Fruit fly (Drosophila melanogaster) whole organism, pupa: Measurements from ENCODE around the gene Gba1b.

Experiments used
- CG10348 ChIP-seq: fragments of 200-800 bp; sonication (Bioruptor generic); IDR thresholded peaks from 2 replicates; pipeline ENCODE4 v1.3.6; 2022; ENCODE audit warnings: missing biosample characterization, missing genetic modification characterization
- CG12605 ChIP-seq: fragments of 200-800 bp; sonication (Bioruptor generic); IDR thresholded peaks from 2 replicates; pipeline ENCODE4 v1.3.6; 2022; ENCODE audit warnings: missing biosample characterization, missing genetic modification characterization
- CG13204 ChIP-seq: fragments of 200-800 bp; sonication (Bioruptor generic); optimal IDR thresholded peaks from 2 replicates; lab custom pipeline; 2018; ENCODE audit warnings: missing biosample characterization, mild to moderate bottlenecking, missing genetic modification characterization, moderate library complexity
- CG14655 ChIP-seq: fragments of 200-800 bp; sonication (Bioruptor generic); optimal IDR thresholded peaks from 3 replicates; lab custom pipeline; 2017; ENCODE audit warnings: mild to moderate bottlenecking, missing biosample characterization, missing genetic modification reagents, missing genetic modification characterization
- CG15710 ChIP-seq: fragments of 200-800 bp; sonication (Bioruptor generic); optimal IDR thresholded peaks from 2 replicates; lab custom pipeline; 2018; ENCODE audit warnings: missing biosample characterization, mild to moderate bottlenecking, missing genetic modification characterization, moderate library complexity
- CG17806 ChIP-seq: fragments of 200-800 bp; sonication (Bioruptor generic); optimal IDR thresholded peaks from 2 replicates; lab custom pipeline; 2018; ENCODE audit warnings: missing biosample characterization, mild to moderate bottlenecking, missing genetic modification characterization, moderate library complexity
- CG32121 ChIP-seq: fragments of 200-800 bp; sonication (Bioruptor generic); IDR thresholded peaks from 2 replicates; pipeline ENCODE4 v1.3.6; 2022; ENCODE audit warnings: missing biosample characterization, missing genetic modification characterization
- CG34367 ChIP-seq: fragments of 200-800 bp; sonication (Bioruptor generic); optimal IDR thresholded peaks from 2 replicates; lab custom pipeline; 2018; ENCODE audit warnings: missing biosample characterization, mild to moderate bottlenecking, missing genetic modification characterization
- CG4496 ChIP-seq: fragments of 200-800 bp; sonication (Bioruptor generic); IDR thresholded peaks from 3 replicates; pipeline ENCODE4 v1.3.6; 2022; ENCODE audit warnings: missing biosample characterization, missing genetic modification characterization
- CG8159 ChIP-seq: fragments of 200-800 bp; sonication (Bioruptor generic); optimal IDR thresholded peaks from 3 replicates; lab custom pipeline; 2018; ENCODE audit warnings: missing biosample characterization, mild to moderate bottlenecking, missing genetic modification characterization, moderate library complexity
- CG8301 ChIP-seq: fragments of 200-800 bp; sonication (Bioruptor generic); optimal IDR thresholded peaks from 2 replicates; lab custom pipeline; 2018; ENCODE audit warnings: missing biosample characterization, mild to moderate bottlenecking, missing genetic modification characterization
- CG9948 ChIP-seq: fragments of 200-800 bp; sonication (Bioruptor generic); optimal IDR thresholded peaks from 2 replicates; lab custom pipeline; 2018; ENCODE audit warnings: missing biosample characterization, mild to moderate bottlenecking, missing genetic modification characterization, moderate library complexity
- D1 ChIP-seq: fragments of 200-800 bp; sonication (Bioruptor generic); optimal IDR thresholded peaks from 2 replicates; lab custom pipeline; 2018; ENCODE audit warnings: missing biosample characterization, mild to moderate bottlenecking, missing genetic modification characterization, moderate library complexity
- EcR ChIP-seq: fragments of 200-800 bp; sonication (Bioruptor generic); optimal IDR thresholded peaks from 3 replicates; lab custom pipeline; 2019; ENCODE audit warnings: missing biosample characterization, missing genetic modification characterization, mild to moderate bottlenecking, moderate library complexity, missing genetic modification reagents
- Ets98B ChIP-seq: fragments of 200-800 bp; sonication (Bioruptor generic); IDR thresholded peaks from 2 replicates; pipeline ENCODE4 v1.3.6; 2022; ENCODE audit warnings: missing biosample characterization, missing genetic modification characterization
- Pif1A ChIP-seq: fragments of 200-800 bp; sonication (Bioruptor generic); optimal IDR thresholded peaks from 3 replicates; lab custom pipeline; 2016; ENCODE audit warnings: missing biosample characterization, missing genetic modification characterization
- Pif1B ChIP-seq: fragments of 200-800 bp; sonication (Bioruptor generic); optimal IDR thresholded peaks from 3 replicates; lab custom pipeline; 2016; ENCODE audit warnings: missing biosample characterization, missing genetic modification characterization
- Snoo ChIP-seq: fragments of 200-800 bp; sonication (Bioruptor generic); optimal IDR thresholded peaks from 3 replicates; lab custom pipeline; 2017; ENCODE audit warnings: missing biosample characterization, mild to moderate bottlenecking, missing genetic modification characterization, inconsistent platforms
- fd96Ca ChIP-seq: fragments of 200-800 bp; sonication (Bioruptor generic); IDR thresholded peaks from 3 replicates; pipeline ENCODE4 v1.3.6; 2022; ENCODE audit warnings: missing biosample characterization, missing genetic modification characterization
- gl ChIP-seq: fragments of 200-800 bp; sonication (Bioruptor generic); optimal IDR thresholded peaks from 2 replicates; lab custom pipeline; 2018; ENCODE audit warnings: missing biosample characterization, mild to moderate bottlenecking, missing genetic modification characterization
- rn ChIP-seq: fragments of 200-800 bp; sonication (Bioruptor generic); IDR thresholded peaks from 2 replicates; pipeline ENCODE4 v1.3.6; 2022; ENCODE audit warnings: missing biosample characterization, missing genetic modification characterization

Gene Gba1b

DNA sequence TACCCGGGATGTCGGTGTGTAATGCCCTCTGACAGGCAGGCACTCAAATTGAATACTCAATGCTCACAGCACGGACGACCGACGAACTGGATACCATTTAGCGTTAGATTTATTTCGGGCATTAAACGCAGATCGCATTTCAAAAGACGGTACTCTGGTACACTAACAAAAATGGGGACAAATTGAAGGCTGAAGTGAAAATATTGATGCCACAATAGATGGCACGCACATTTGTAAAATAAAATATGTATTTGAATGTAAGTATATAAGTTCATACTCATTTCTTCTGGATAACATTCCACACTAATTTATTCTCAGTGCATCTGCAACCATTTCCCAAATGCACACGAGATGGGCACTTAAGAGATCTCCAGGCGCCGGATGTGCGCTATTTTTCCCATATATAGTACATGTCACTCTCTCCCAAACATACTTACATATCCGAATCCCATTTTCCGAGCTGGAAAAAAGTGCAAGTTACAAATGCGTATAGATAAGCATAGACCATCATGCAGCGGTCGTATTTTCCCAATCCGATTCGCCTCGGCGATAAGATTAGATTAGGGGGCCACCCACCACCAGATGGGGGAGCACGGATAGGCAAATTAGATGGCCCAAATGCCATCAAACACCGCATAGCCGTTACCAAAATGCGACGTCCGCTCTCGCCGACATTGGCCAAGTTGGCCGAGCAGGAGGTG, 5.1 kb downstream of the Gba1b start, which contains the start of gene CG10301:
TSS of gene CG10301 (plus strand) at position 651 of the 701 bp plus-strand sequence.
- TF ChIP-seq Pif1A (no peak), Pif1B (GFP tag; lab: Kevin White, UChicago) (no peak), CG34367 (no peak), CG8159 (no peak), gl (no peak), CG15710 (tag; lab: Kevin White, UChicago) (no peak), Snoo (no peak), Ets98B (GFP tag; lab: Robert Waterston, UW) (no peak), CG4496 (GFP tag; lab: Robert Waterston, UW) (no peak), CG14655 (GFP tag; lab: Kevin White, UChicago) (no peak), CG8301 (no peak), CG13204 (no peak), CG17806 (tag; lab: Kevin White, UChicago) (no peak), D1 (tag; lab: Kevin White, UChicago) (no peak), fd96Ca (GFP tag; lab: Robert Waterston, UW) (no peak), rn (GFP tag; lab: Robert Waterston, UW) (no peak), EcR (GFP tag; lab: Kevin White, UChicago) (no peak), CG10348 (no peak)

DNA sequence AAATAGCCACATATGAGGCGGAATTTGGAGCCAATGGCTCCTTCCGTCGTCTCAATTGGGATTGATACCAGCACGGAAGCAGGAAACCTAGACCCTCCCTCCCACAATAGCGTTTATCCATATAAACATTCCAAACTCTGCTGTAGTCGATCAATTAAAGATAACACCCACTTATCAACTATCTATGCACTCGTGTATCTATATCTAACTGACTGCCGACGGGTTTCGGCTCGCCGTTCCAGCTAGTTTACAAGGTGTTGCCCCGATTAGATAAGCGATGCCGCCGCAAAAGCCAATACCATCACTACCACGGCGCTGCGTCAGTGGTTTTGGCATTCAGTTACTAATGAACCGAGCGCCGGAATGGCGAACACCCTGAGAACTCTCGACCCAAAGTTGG, 6.6 kb downstream of the Gba1b start, which contains the start of gene CG10300:
TSS of gene CG10300 (plus strand) at position 333 of the 400 bp plus-strand sequence.
- TF ChIP-seq CG17806 (tag; lab: Kevin White, UChicago), result no peak
- no peak for TF ChIP-seq CG14655 (GFP tag; lab: Kevin White, UChicago)
- no peak for TF ChIP-seq CG8301
- TF ChIP-seq rn (GFP tag; lab: Robert Waterston, UW), result no peak
- no peak for TF ChIP-seq EcR (GFP tag; lab: Kevin White, UChicago)
- no peak for TF ChIP-seq CG12605 (GFP tag; lab: Robert Waterston, UW)
- no peak for TF ChIP-seq CG13204
- TF ChIP-seq Pif1A, result no peak
- TF ChIP-seq fd96Ca (GFP tag; lab: Robert Waterston, UW), result no peak
- no peak for TF ChIP-seq Snoo
- no peak for TF ChIP-seq Pif1B (GFP tag; lab: Kevin White, UChicago)
- no peak for TF ChIP-seq CG15710 (tag; lab: Kevin White, UChicago)
- no peak for TF ChIP-seq Ets98B (GFP tag; lab: Robert Waterston, UW)
- TF ChIP-seq D1 (tag; lab: Kevin White, UChicago), result no peak
- no peak for TF ChIP-seq CG8159
- TF ChIP-seq CG32121 (GFP tag; lab: Robert Waterston, UW), result no peak
- TF ChIP-seq CG34367, result no peak
- no peak for TF ChIP-seq CG10348
- no peak for TF ChIP-seq gl

DNA sequence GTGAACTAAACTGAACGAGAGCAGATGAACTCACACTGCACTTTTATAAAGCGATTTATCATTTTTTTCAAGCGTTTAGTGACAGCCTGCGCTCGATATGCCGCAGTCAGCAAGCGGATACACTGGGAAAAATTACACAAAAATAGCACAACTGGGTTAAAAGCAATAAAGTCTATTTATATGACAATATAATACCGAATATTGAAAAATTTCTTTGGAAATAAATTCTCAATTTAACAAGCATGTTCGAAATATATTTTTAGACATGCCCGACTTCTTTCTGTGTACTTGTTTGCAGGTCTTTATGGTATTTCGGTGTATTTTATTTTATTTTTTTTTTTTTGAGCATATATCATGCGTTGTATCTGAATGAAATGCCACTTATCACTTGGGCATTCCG, 9.3 kb downstream of the Gba1b start:
- TF ChIP-seq Pif1B (GFP tag; lab: Kevin White, UChicago) (peak; percentile 75), CG8159 (peak; percentile 74), Ets98B (GFP tag; lab: Robert Waterston, UW) (peak; percentile 36; the same call in 1 of the 2 replicates), CG9948 (peak; percentile 53), fd96Ca (GFP tag; lab: Robert Waterston, UW) (no peak), D1 (tag; lab: Kevin White, UChicago) (no peak), CG32121 (GFP tag; lab: Robert Waterston, UW) (no peak), CG34367 (peak; percentile 70), EcR (GFP tag; lab: Kevin White, UChicago) (no peak), gl (no peak), Snoo (peak; percentile 78), Pif1A (peak; percentile 76), rn (GFP tag; lab: Robert Waterston, UW) (0 out of 2 replicates have a peak, but pooled peaks have one; percentile 45), CG15710 (tag; lab: Kevin White, UChicago) (peak; percentile 73), CG4496 (GFP tag; lab: Robert Waterston, UW) (peak; percentile 85), CG8301 (peak; percentile 54), CG13204 (no peak), CG12605 (GFP tag; lab: Robert Waterston, UW) (peak; percentile 64), CG14655 (GFP tag; lab: Kevin White, UChicago) (peak; percentile 51), CG17806 (tag; lab: Kevin White, UChicago) (peak; percentile 61), CG10348 (no peak)

DNA sequence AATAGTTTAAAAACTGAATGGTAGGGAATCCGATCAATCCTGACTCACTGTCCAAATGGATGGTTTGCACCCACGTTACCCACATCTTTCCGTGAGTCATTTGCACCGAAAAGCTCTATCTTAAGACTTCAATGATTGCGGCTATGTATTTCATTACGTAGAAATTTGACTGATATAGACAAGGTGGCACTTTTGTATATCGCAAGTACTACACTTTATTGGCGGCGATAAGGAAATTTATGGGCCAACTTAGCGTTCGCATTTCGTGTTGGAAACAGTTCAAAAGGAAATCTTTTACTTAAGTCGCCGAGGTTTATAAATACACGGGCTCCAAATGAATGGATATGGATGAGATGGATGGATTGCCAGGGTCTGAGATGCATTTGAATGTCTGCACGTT, 10.2 kb downstream of the Gba1b start:
- TF ChIP-seq EcR (GFP tag; lab: Kevin White, UChicago) (no peak), D1 (tag; lab: Kevin White, UChicago) (no peak), CG32121 (GFP tag; lab: Robert Waterston, UW) (no peak), CG14655 (GFP tag; lab: Kevin White, UChicago) (no peak), fd96Ca (GFP tag; lab: Robert Waterston, UW) (no peak), Pif1A (no peak), CG15710 (tag; lab: Kevin White, UChicago) (no peak), CG4496 (GFP tag; lab: Robert Waterston, UW) (no peak), CG34367 (no peak), CG17806 (tag; lab: Kevin White, UChicago) (no peak), CG10348 (no peak), gl (no peak), CG8301 (no peak), Snoo (no peak), CG12605 (GFP tag; lab: Robert Waterston, UW) (no peak)

DNA sequence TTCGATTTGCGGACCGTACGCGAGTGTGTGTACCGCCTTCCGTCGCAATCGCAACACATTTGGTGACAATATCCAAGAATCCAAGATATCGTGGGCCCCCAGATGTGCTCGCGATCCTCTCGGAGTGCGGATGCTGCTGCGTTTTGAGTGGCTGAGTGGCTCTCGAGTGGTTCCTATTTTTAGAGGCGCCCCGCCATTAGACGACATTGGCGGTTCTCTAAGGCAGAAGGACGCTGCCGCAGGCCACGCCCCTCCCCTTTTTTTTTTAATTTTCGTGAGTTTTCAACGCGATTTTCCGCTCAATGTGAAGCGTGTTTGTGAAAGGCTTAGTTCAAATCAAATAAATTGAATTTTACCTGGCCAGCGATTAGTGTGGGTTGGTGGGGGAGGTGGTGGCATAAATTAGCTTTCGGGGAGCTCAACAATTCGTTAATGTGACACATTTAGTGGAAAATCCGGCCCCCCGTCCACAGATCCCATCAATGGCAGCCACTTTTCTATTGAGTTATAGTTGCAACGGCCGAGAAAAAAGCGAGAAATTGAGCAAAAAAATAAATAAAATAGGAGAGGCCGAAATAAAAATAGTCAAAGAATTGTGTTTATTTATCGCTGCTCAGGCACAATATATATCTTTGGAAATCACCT, 13.8 kb downstream of the Gba1b start, which contains the start of gene nau:
TSS of gene nau (minus strand) at position 61 of the 645 bp plus-strand sequence.
- TF ChIP-seq gl (no peak), CG32121 (GFP tag; lab: Robert Waterston, UW) (no peak), CG4496 (GFP tag; lab: Robert Waterston, UW) (no peak), fd96Ca (GFP tag; lab: Robert Waterston, UW) (no peak), CG17806 (tag; lab: Kevin White, UChicago) (no peak), CG12605 (GFP tag; lab: Robert Waterston, UW) (no peak), CG9948 (no peak), Ets98B (GFP tag; lab: Robert Waterston, UW) (no peak)
